Fruit fly (Drosophila melanogaster): Measurements from ENCODE around the gene Rim.

Gene Rim

dm6 chr3R:17966013-17966412 lies 49.6 kb upstream of the Rim start (continued):
- TF ChIP-seq inv (GFP tag; IDR thresholded peaks at IDR 0.05; ENCODE audit: partially characterized antibody) (no peak), zen (tag; optimal IDR thresholded peaks at IDR 0.05) (no peak), NfI (GFP tag; optimal IDR thresholded peaks at IDR 0.05) (peak; percentile 24), Meics (GFP tag; optimal IDR thresholded peaks at IDR 0.05) (peak; percentile 59), CG4404 (GFP tag; IDR thresholded peaks at IDR 0.05) (no peak), CG6654 (GFP tag; optimal IDR thresholded peaks at IDR 0.05) (no peak), kni (GFP tag; optimal IDR thresholded peaks at IDR 0.05) (no peak), HLH54F (GFP tag; optimal IDR thresholded peaks at IDR 0.05) (no peak), CG7271 (tag; optimal IDR thresholded peaks at IDR 0.05) (no peak), CG17802 (tag; optimal IDR thresholded peaks at IDR 0.05) (no peak), ttk (GFP tag; IDR thresholded peaks at IDR 0.05) (no peak), CG34376 (GFP tag; optimal IDR thresholded peaks at IDR 0.05) (no peak), gcm (GFP tag; optimal IDR thresholded peaks at IDR 0.05) (no peak), Opbp (GFP tag; IDR thresholded peaks at IDR 0.05; ENCODE audit: partially characterized antibody) (no peak), Ravus (GFP tag; IDR thresholded peaks at IDR 0.05) (no peak), CG8478 (optimal IDR thresholded peaks at IDR 0.05) (no peak), Med (GFP tag) (peak; percentile 86), D19B (GFP tag; optimal IDR thresholded peaks at IDR 0.05) (no peak), CG6272 (GFP tag; IDR thresholded peaks at IDR 0.05) (no peak), NFAT (GFP tag; IDR thresholded peaks at IDR 0.05) (no peak), CG2120 (GFP tag; optimal IDR thresholded peaks at IDR 0.05) (peak; percentile 1), h (optimal IDR thresholded peaks at IDR 0.05) (no peak), CG10321 (GFP tag; IDR thresholded peaks at IDR 0.05) (no peak), CG9437 (GFP tag; optimal IDR thresholded peaks at IDR 0.05) (no peak), unpg (GFP tag; optimal IDR thresholded peaks at IDR 0.05) (peak; percentile 45), grn (GFP tag; optimal IDR thresholded peaks at IDR 0.05) (no peak), Scr (GFP tag; IDR thresholded peaks at IDR 0.05; ENCODE audit: partially characterized antibody) (no peak), CG9215 (GFP tag; IDR thresholded peaks at IDR 0.05) (no peak), CG7963 (GFP tag; IDR thresholded peaks at IDR 0.05; ENCODE audit: partially characterized antibody) (no peak), CG12744 (GFP tag; optimal IDR thresholded peaks at IDR 0.05) (no peak), sc (optimal IDR thresholded peaks at IDR 0.05) (no peak), sc (GFP tag; optimal IDR thresholded peaks at IDR 0.05) (no peak), CG10267 (tag; optimal IDR thresholded peaks at IDR 0.05) (no peak), CG4730 (GFP tag; IDR thresholded peaks at IDR 0.05) (no peak), CG18764 (GFP tag; optimal IDR thresholded peaks at IDR 0.05) (peak; percentile 31), E2f2 (GFP tag; IDR thresholded peaks at IDR 0.05) (no peak), onecut (GFP tag; IDR thresholded peaks at IDR 0.05) (no peak), CG6765 (GFP tag; optimal IDR thresholded peaks at IDR 0.05) (peak; percentile 47), CG1024 (GFP tag; IDR thresholded peaks at IDR 0.05) (no peak), tll (GFP tag; optimal IDR thresholded peaks at IDR 0.05) (no peak), Deaf1 (tag; optimal IDR thresholded peaks at IDR 0.05) (no peak), E2f1 (GFP tag; IDR thresholded peaks at IDR 0.05) (no peak), CG5245 (GFP tag; optimal IDR thresholded peaks at IDR 0.05) (no peak), CG6683 (GFP tag; optimal IDR thresholded peaks at IDR 0.05) (peak; percentile 30), Pdp1 (GFP tag; optimal IDR thresholded peaks at IDR 0.05) (no peak), Nf-YC (tag; optimal IDR thresholded peaks at IDR 0.05) (no peak), croc (GFP tag; conservative IDR thresholded peaks at IDR 0.05) (no peak), ftz-f1 (GFP tag; optimal IDR thresholded peaks at IDR 0.05) (no peak), yki (optimal IDR thresholded peaks at IDR 0.05) (no peak), ssp (GFP tag; IDR thresholded peaks at IDR 0.05) (no peak), HLH3B (GFP tag; IDR thresholded peaks at IDR 0.05) (no peak), CG16813 (GFP tag; IDR thresholded peaks at IDR 0.05; ENCODE audit: partially characterized antibody) (no peak), CG10979 (tag; optimal IDR thresholded peaks at IDR 0.05) (no peak)
